Worm (Caenorhabditis elegans): ENCODE measurements around the gene R10E4.7.

ce11 chrIII:4345034-4345433, 50.4 kb downstream of the R10E4.7 start, which contains the start of gene hse-5:
- TF ChIP-seq nhr-23 (tag; optimal IDR thresholded peaks at IDR 0.05) (no peak), lin-39 (tag; optimal IDR thresholded peaks at IDR 0.05) (no peak), snpc-4 (tag; optimal IDR thresholded peaks at IDR 0.05) (no peak), ceh-9 (tag; optimal IDR thresholded peaks at IDR 0.05) (no peak), zag-1 (tag; optimal IDR thresholded peaks at IDR 0.05) (no peak), unc-39 (tag; optimal IDR thresholded peaks at IDR 0.05) (no peak), nhr-12 (tag; optimal IDR thresholded peaks at IDR 0.05) (no peak), nhr-76 (tag; optimal IDR thresholded peaks at IDR 0.05) (no peak)
